Fruit fly (Drosophila melanogaster): ENCODE data around the gene CG12213.

The CG12213 gene

DNA sequence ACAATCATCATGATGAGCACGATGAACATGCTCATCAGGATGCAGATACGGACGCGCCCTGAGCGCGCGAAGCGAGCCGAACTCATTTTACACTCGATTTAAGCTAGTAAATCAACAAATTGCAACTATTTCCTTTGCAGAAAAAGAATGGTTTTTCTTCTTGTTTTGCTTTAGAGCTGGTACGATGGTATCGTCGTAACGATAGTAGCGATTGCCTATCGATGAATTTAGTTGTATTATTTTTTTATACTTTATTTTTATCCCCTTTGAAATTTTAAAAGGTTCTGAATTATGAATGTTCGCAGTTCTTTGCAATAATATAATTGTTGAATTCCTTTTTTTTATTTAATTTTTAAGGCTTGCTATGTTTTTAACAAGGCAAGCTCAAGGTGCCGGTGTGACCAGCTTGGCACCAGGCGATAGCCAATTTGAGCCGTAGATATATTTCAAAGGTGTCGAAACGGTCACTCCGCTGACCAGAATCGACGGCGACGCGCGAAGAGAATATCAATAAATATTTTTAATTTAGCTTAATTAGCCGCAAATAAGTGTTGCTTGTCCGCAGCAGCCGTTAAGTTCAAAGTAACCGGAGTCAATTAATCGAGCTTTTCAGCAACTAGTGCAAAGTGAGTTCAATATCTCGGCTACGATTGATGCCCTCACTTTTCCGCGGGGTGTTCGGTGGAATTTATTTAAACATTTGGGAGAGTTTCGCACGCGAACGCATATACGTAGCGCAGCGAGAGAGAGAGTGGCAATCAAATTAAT lies at the start of gene CG12213, which contains the start of gene GC1 (continued):
- no peak for TF ChIP-seq salr (GFP tag; optimal IDR thresholded peaks at IDR 0.05)
- TF ChIP-seq CG11762 (GFP tag; optimal IDR thresholded peaks at IDR 0.05; ENCODE audit: insufficient read depth): no peak
- peak; percentile 30 for TF ChIP-seq CG32006 (GFP tag; optimal IDR thresholded peaks at IDR 0.05)
- TF ChIP-seq Lpt (GFP tag; optimal IDR thresholded peaks at IDR 0.05): no peak
- peak; percentile 56 for TF ChIP-seq Eip93F (GFP tag; optimal IDR thresholded peaks at IDR 0.05)
- TF ChIP-seq CG6276 (GFP tag; optimal IDR thresholded peaks at IDR 0.05): no peak
- TF ChIP-seq CG11902 (GFP tag; optimal IDR thresholded peaks at IDR 0.05): no peak
- no peak for TF ChIP-seq acj6 (GFP tag; optimal IDR thresholded peaks at IDR 0.05)
- peak; percentile 41 for TF ChIP-seq dsx (GFP tag; optimal IDR thresholded peaks at IDR 0.05; ENCODE audit: poor library complexity, severe bottlenecking)

DNA sequence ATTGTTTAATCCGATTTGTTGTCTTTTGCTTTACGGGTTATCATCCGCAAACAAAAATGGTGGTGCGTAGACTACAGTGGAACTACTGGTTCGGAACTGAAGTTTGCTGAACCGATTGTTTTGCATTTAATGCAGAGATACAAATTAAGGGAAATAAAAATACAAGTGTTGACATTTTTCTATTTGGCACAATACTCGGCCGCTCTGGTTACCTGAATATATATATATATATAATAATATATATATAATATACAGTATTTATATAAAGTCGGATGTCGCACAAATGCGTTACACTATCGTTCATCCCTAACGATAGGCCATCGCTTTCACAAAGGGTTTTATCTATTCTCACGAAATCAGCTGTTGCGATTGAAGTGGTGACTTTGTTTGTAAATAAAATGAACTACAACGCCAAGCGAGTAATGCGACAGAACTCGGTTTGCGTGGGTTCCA lies 49.4 kb upstream of the CG12213 start, which contains the start of the genes DCAF12 and Spt3:
Gene DCAF12, minus strand, starts transcription at position 204 of the 453 bp plus-strand sequence.
Gene Spt3, plus strand, starts transcription at position 329 of the 453 bp plus-strand sequence.
- TF ChIP-seq svp (GFP tag): peak; percentile 55
- TF ChIP-seq Blimp-1 (GFP tag; optimal IDR thresholded peaks at IDR 0.05): no peak
- no peak for TF ChIP-seq CG15336 (GFP tag; IDR thresholded peaks at IDR 0.05)
- TF ChIP-seq CG3032 (tag; optimal IDR thresholded peaks at IDR 0.05): peak; percentile 69
- TF ChIP-seq CG10631 (GFP tag; optimal IDR thresholded peaks at IDR 0.05): peak; percentile 64
- TF ChIP-seq lz (GFP tag; optimal IDR thresholded peaks at IDR 0.05): peak; percentile 30
- peak; percentile 62 for TF ChIP-seq CG34406 (GFP tag; optimal IDR thresholded peaks at IDR 0.05)
- peak; percentile 69 for TF ChIP-seq dsx (GFP tag; optimal IDR thresholded peaks at IDR 0.05; ENCODE audit: poor library complexity, severe bottlenecking)
- TF ChIP-seq CG1621 (tag; optimal IDR thresholded peaks at IDR 0.05): peak; percentile 94
- peak; percentile 55 for TF ChIP-seq achi (GFP tag; optimal IDR thresholded peaks at IDR 0.05)
- TF ChIP-seq Hr39 (GFP tag; optimal IDR thresholded peaks at IDR 0.05): no peak
- TF ChIP-seq acj6 (GFP tag; optimal IDR thresholded peaks at IDR 0.05): no peak
- TF ChIP-seq CG8319 (GFP tag; optimal IDR thresholded peaks at IDR 0.05): peak; percentile 18
- TF ChIP-seq Sox15 (GFP tag; optimal IDR thresholded peaks at IDR 0.05): no peak
- 0 out of 2 replicates have a peak, but pooled peaks have one; percentile 23 for TF ChIP-seq Gug (GFP tag; IDR thresholded peaks at IDR 0.05)
- TF ChIP-seq Ets96B (tag; optimal IDR thresholded peaks at IDR 0.05): peak; percentile 49
- TF ChIP-seq fkh (GFP tag; optimal IDR thresholded peaks at IDR 0.05): peak; percentile 93
- peak; percentile 46 for TF ChIP-seq esn (GFP tag; optimal IDR thresholded peaks at IDR 0.05)

DNA sequence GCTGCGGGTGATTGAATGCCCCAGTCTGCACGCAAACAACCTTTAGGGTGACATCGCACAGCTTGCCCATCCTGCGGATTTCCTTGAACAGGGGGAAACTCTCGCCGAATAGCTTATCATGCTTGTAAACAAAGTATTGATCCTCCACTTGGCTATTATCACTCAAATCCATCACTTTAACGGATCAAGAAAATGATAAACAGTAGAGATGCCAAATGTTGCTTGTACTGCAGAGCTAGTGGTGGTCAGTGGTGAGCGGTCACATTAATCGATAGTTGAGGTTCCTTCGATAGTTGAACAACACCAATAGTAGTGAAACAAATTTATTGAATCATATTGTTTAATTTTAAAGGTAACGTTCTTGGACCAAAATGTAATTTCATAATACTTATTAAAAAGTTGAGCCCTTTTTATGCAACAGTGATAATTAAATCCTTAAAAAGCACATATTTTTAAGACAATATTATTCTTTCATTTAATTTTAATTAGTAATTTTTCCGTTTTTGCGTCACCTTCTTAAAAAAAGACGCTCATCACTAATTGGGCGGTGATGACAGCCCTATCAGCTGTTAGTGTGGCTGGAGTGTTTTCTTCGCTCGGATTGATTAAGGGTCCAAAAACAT lies 42.8 kb upstream of the CG12213 start, which contains the start of the genes KLHL18 and GCC185:
Gene KLHL18, minus strand, starts transcription at position 233 of the 623 bp plus-strand sequence.
Gene GCC185, plus strand, starts transcription at position 571 of the 623 bp plus-strand sequence.
- TF ChIP-seq CG3919 (GFP tag; optimal IDR thresholded peaks at IDR 0.05): no peak
- peak; percentile 74 for TF ChIP-seq CG34406 (GFP tag; optimal IDR thresholded peaks at IDR 0.05)
- TF ChIP-seq CG11902 (GFP tag; optimal IDR thresholded peaks at IDR 0.05): peak; percentile 84
- TF ChIP-seq CG7368 (GFP tag; optimal IDR thresholded peaks at IDR 0.05): peak; percentile 52
- TF ChIP-seq eg (GFP tag; IDR thresholded peaks at IDR 0.05): peak; percentile 73
- TF ChIP-seq CG8632 (GFP tag; optimal IDR thresholded peaks at IDR 0.05): peak; percentile 55
- TF ChIP-seq CG11294 (GFP tag; IDR thresholded peaks at IDR 0.05): peak; percentile 35; the same call in 1 of the 2 replicates
- peak; percentile 79 for TF ChIP-seq CG32006 (GFP tag; optimal IDR thresholded peaks at IDR 0.05)
- TF ChIP-seq CG8119 (GFP tag; IDR thresholded peaks at IDR 0.05): no peak
- peak; percentile 6 for TF ChIP-seq Blimp-1 (GFP tag; optimal IDR thresholded peaks at IDR 0.05)
- TF ChIP-seq pdm3 (GFP tag; optimal IDR thresholded peaks at IDR 0.05): no peak
- peak; percentile 88 for TF ChIP-seq Sox15 (GFP tag; optimal IDR thresholded peaks at IDR 0.05)
- peak; percentile 56 for TF ChIP-seq CG8319 (GFP tag; optimal IDR thresholded peaks at IDR 0.05)
- no peak for TF ChIP-seq CG15336 (GFP tag; IDR thresholded peaks at IDR 0.05)
- TF ChIP-seq CG9139 (GFP tag; optimal IDR thresholded peaks at IDR 0.05): no peak
- no peak for TF ChIP-seq CG1621 (tag; optimal IDR thresholded peaks at IDR 0.05)
- TF ChIP-seq Hr38 (GFP tag; optimal IDR thresholded peaks at IDR 0.05): no peak
- peak; percentile 75 for TF ChIP-seq Ets96B (tag; optimal IDR thresholded peaks at IDR 0.05)
- TF ChIP-seq Eip93F (GFP tag; optimal IDR thresholded peaks at IDR 0.05): peak; percentile 12
- peak; percentile 75 for TF ChIP-seq Sox14 (GFP tag; optimal IDR thresholded peaks at IDR 0.05)
- TF ChIP-seq CG4318 (GFP tag; optimal IDR thresholded peaks at IDR 0.05): no peak
- TF ChIP-seq Ets21C (GFP tag; optimal IDR thresholded peaks at IDR 0.05): peak; percentile 82
- peak; percentile 87 for TF ChIP-seq CG3032 (tag; optimal IDR thresholded peaks at IDR 0.05)
- no peak for TF ChIP-seq Eip78C (GFP tag)
- no peak for TF ChIP-seq CG16779 (tag; optimal IDR thresholded peaks at IDR 0.05)
- TF ChIP-seq CG6792 (GFP tag; optimal IDR thresholded peaks at IDR 0.05): peak; percentile 67
- peak; percentile 87 for TF ChIP-seq cyc (GFP tag; optimal IDR thresholded peaks at IDR 0.05)
- no peak for TF ChIP-seq dsx (GFP tag; optimal IDR thresholded peaks at IDR 0.05; ENCODE audit: poor library complexity, severe bottlenecking)
- TF ChIP-seq svp (GFP tag): peak; percentile 94
- TF ChIP-seq Met (GFP tag; optimal IDR thresholded peaks at IDR 0.05): peak; percentile 73
- peak; percentile 87 for TF ChIP-seq Hr39 (GFP tag; optimal IDR thresholded peaks at IDR 0.05)
- TF ChIP-seq fkh (GFP tag; optimal IDR thresholded peaks at IDR 0.05): peak; percentile 55
- no peak for TF ChIP-seq CG6276 (GFP tag; optimal IDR thresholded peaks at IDR 0.05)
- peak in 1 of 2 experiments; percentile 66 for TF ChIP-seq salr (GFP tag; optimal IDR thresholded peaks at IDR 0.05)

All from whole organism, prepupa.